Worm (Caenorhabditis elegans) whole organism, L4 larva: ENCODE measurements around the gene F57F5.3.
"Not testable (repeated sequence)": the region's sequence is repeated elsewhere in the genome, so short reads cannot be mapped to it uniquely, and the experiment has no call there.

ENCODE experiments used
- F26F4.8 ChIP-seq: fragments of 200-800 bp; sonication (Bioruptor generic); conservative IDR thresholded peaks from 2 replicates; pipeline ENCODE4 v1.3.6; 2022; ENCODE audit warnings: missing genetic modification characterization, missing compliant biosample characterization
- F37D6.2 ChIP-seq: sonication (generic microtip); optimal IDR thresholded peaks from 2 replicates; lab custom pipeline; 2016; ENCODE audit warnings: mild to moderate bottlenecking, missing genetic modification characterization, missing compliant biosample characterization
- F49E8.2 ChIP-seq: sonication (generic microtip); optimal IDR thresholded peaks from 2 replicates; lab custom pipeline; 2016; ENCODE audit warnings: missing compliant biosample characterization, mild to moderate bottlenecking, missing genetic modification characterization, borderline replicate concordance
- R02D3.7 ChIP-seq: fragments of 150-350 bp; sonication (generic microtip); optimal IDR thresholded peaks from 3 replicates; lab custom pipeline; 2014; ENCODE audit warnings: missing biosample characterization, missing genetic modification characterization
- T26A8.4 ChIP-seq: fragments of 200-800 bp; sonication (Bioruptor generic); IDR thresholded peaks from 2 replicates; pipeline ENCODE4 v1.3.6; 2022; ENCODE audit warnings: missing genetic modification characterization, missing compliant biosample characterization
- Y105C5A.15 ChIP-seq: fragments of 200-800 bp; sonication (Bioruptor generic); IDR thresholded peaks from 2 replicates; pipeline ENCODE4 v1.3.6; 2022; ENCODE audit warnings: missing genetic modification characterization, missing compliant biosample characterization
- Y48G9A.11 ChIP-seq: fragments of 200-800 bp; sonication (Bioruptor generic); IDR thresholded peaks from 2 replicates; pipeline ENCODE4 v1.3.6; 2022; ENCODE audit warnings: missing genetic modification reagents, missing genetic modification characterization, missing compliant biosample characterization
- Y5F2A.4 ChIP-seq: fragments of 200-800 bp; sonication (Bioruptor generic); optimal IDR thresholded peaks from 2 replicates; lab custom pipeline; 2018; ENCODE audit warnings: mild to moderate bottlenecking, missing genetic modification characterization, missing compliant biosample characterization
- Y75B8A.6 ChIP-seq: fragments of 200-800 bp; sonication (Bioruptor generic); IDR thresholded peaks from 2 replicates; pipeline ENCODE4 v1.3.6; 2022; ENCODE audit warnings: missing genetic modification reagents, missing genetic modification characterization, missing compliant biosample characterization
- aha-1 ChIP-seq: fragments of 150-350 bp; peaks from one replicate; lab custom pipeline; 2014; ENCODE audit warnings: missing biosample characterization, missing genetic modification characterization
- ama-1 ChIP-seq: fragments of 150-350 bp; optimal IDR thresholded peaks from 2 replicates; lab custom pipeline; 2014; ENCODE audit warnings: inconsistent platforms, mixed read lengths
- arid-1 ChIP-seq: fragments of 200-800 bp; sonication (Bioruptor generic); conservative IDR thresholded peaks from 2 replicates; pipeline ENCODE4 v1.3.6; 2022; ENCODE audit warnings: missing genetic modification reagents, missing genetic modification characterization, missing compliant biosample characterization
- ceh-44 ChIP-seq: fragments of 200-800 bp; sonication (Bioruptor generic); IDR thresholded peaks from 2 replicates; pipeline ENCODE4 v1.3.6; 2022; ENCODE audit warnings: missing genetic modification reagents, missing genetic modification characterization, missing compliant biosample characterization
- ctbp-1 ChIP-seq: fragments of 200-800 bp; sonication (Bioruptor generic); IDR thresholded peaks from 2 replicates; pipeline ENCODE4 v1.3.6; 2022; ENCODE audit warnings: missing genetic modification reagents, missing genetic modification characterization, missing compliant biosample characterization
- daf-12 ChIP-seq: fragments of 150-350 bp; optimal IDR thresholded peaks from 2 replicates; lab custom pipeline; 2014; ENCODE audit warnings: missing biosample characterization, missing genetic modification reagents, missing genetic modification characterization
- daf-16 ChIP-seq, 3 experiments: sonication (generic microtip); optimal IDR thresholded peaks; 2 replicates each; lab custom pipeline; 2016 to 2017; ENCODE audit warnings: missing genetic modification characterization in 3 of 3, missing genetic modification reagents in 3 of 3, mild to moderate bottlenecking in 2 of 3, missing compliant biosample characterization in 2 of 3, missing biosample characterization in 1 of 3, moderate library complexity in 1 of 3
- daf-8 ChIP-seq: fragments of 200-800 bp; sonication (Bioruptor generic); IDR thresholded peaks from 2 replicates; pipeline ENCODE4 v1.3.6; 2022; ENCODE audit warnings: missing genetic modification characterization, missing compliant biosample characterization
- dmd-6 ChIP-seq: fragments of 200-800 bp; sonication (Bioruptor generic); IDR thresholded peaks from 2 replicates; pipeline ENCODE4 v1.3.6; 2022; ENCODE audit warnings: missing genetic modification reagents, missing genetic modification characterization, missing compliant biosample characterization
- dpl-1 ChIP-seq: fragments of 150-350 bp; optimal IDR thresholded peaks from 2 replicates; lab custom pipeline; 2014; ENCODE audit warnings: missing biosample characterization, missing genetic modification reagents, missing genetic modification characterization
- dve-1 ChIP-seq: sonication (generic microtip); optimal IDR thresholded peaks from 2 replicates; lab custom pipeline; 2017; ENCODE audit warnings: antibody characterized with exemption, mild to moderate bottlenecking, missing genetic modification characterization, missing compliant biosample characterization; ENCODE audit not compliant: insufficient read depth
- hmg-1.1 ChIP-seq: fragments of 200-800 bp; sonication (Bioruptor generic); IDR thresholded peaks from 2 replicates; pipeline ENCODE4 v1.3.6; 2022; ENCODE audit warnings: missing genetic modification reagents, missing genetic modification characterization, missing compliant biosample characterization
- lin-1 ChIP-seq: fragments of 200-800 bp; sonication (Bioruptor generic); IDR thresholded peaks from 2 replicates; pipeline ENCODE4 v1.3.6; 2022; ENCODE audit warnings: missing genetic modification reagents, missing genetic modification characterization, missing compliant biosample characterization
- lin-13 ChIP-seq: fragments of 150-350 bp; optimal IDR thresholded peaks from 2 replicates; lab custom pipeline; 2014; ENCODE audit warnings: missing biosample characterization, missing genetic modification reagents, missing genetic modification characterization
- lin-15B ChIP-seq: fragments of 150-350 bp; sonication (generic microtip); optimal IDR thresholded peaks from 3 replicates; lab custom pipeline; 2014; ENCODE audit warnings: missing biosample characterization, missing genetic modification characterization
- lin-38 ChIP-seq: fragments of 200-800 bp; sonication (Bioruptor generic); IDR thresholded peaks from 2 replicates; pipeline ENCODE4 v1.3.6; 2022; ENCODE audit warnings: missing genetic modification reagents, missing genetic modification characterization, missing compliant biosample characterization
- lin-39 ChIP-seq: fragments of 150-350 bp; optimal IDR thresholded peaks from 2 replicates; lab custom pipeline; 2014; ENCODE audit warnings: missing biosample characterization, missing genetic modification reagents, missing genetic modification characterization
- mxl-2 ChIP-seq: fragments of 200-800 bp; sonication (Bioruptor generic); conservative IDR thresholded peaks from 2 replicates; pipeline ENCODE4 v1.3.6; 2022; ENCODE audit warnings: missing genetic modification reagents, missing genetic modification characterization, missing compliant biosample characterization
- mxl-3 ChIP-seq: fragments of 200-800 bp; sonication (Bioruptor generic); optimal IDR thresholded peaks from 2 replicates; lab custom pipeline; 2018; ENCODE audit warnings: mild to moderate bottlenecking, missing genetic modification characterization, missing compliant biosample characterization
- nhr-11 ChIP-seq: fragments of 150-350 bp; optimal IDR thresholded peaks from 2 replicates; lab custom pipeline; 2014; ENCODE audit warnings: missing biosample characterization, missing genetic modification characterization
- nhr-28 ChIP-seq: fragments of 150-350 bp; optimal IDR thresholded peaks from 2 replicates; lab custom pipeline; 2014; ENCODE audit warnings: missing biosample characterization, missing genetic modification characterization
- nhr-42 ChIP-seq: fragments of 200-800 bp; sonication (Bioruptor generic); IDR thresholded peaks from 2 replicates; pipeline ENCODE4 v1.3.6; 2022; ENCODE audit warnings: missing genetic modification characterization, missing compliant biosample characterization
- nhr-6 ChIP-seq: fragments of 150-350 bp; optimal IDR thresholded peaks from 2 replicates; lab custom pipeline; 2014; ENCODE audit warnings: missing biosample characterization, missing genetic modification characterization
- nhr-77 ChIP-seq: fragments of 150-350 bp; optimal IDR thresholded peaks from 2 replicates; lab custom pipeline; 2014; ENCODE audit warnings: missing biosample characterization, missing genetic modification characterization
- pha-4 ChIP-seq, 2 experiments: fragments of 150-350 bp in 1 of 2; fragments of 200-800 bp in 1 of 2; sonication (Bioruptor generic) in 1 of 2; IDR thresholded peaks in 1 of 2; optimal IDR thresholded peaks in 1 of 2; 2 replicates each; pipeline versions ENCODE4 v1.3.6 to Lab custom; 2014 to 2022; ENCODE audit warnings: missing genetic modification characterization in 2 of 2, missing genetic modification reagents in 2 of 2, missing biosample characterization in 1 of 2, missing compliant biosample characterization in 1 of 2
- php-3 ChIP-seq: fragments of 200-800 bp; sonication (Bioruptor generic); IDR thresholded peaks from 2 replicates; pipeline ENCODE4 v1.3.6; 2022; ENCODE audit warnings: missing genetic modification reagents, missing genetic modification characterization, missing compliant biosample characterization
- pqm-1 ChIP-seq: sonication (generic microtip); optimal IDR thresholded peaks from 2 replicates; lab custom pipeline; 2017; ENCODE audit warnings: missing biosample characterization, missing genetic modification characterization
- sdz-12 ChIP-seq: fragments of 200-800 bp; sonication (Bioruptor generic); optimal IDR thresholded peaks from 2 replicates; lab custom pipeline; 2018; ENCODE audit warnings: mild to moderate bottlenecking, missing genetic modification characterization, missing compliant biosample characterization
- set-16 ChIP-seq: fragments of 200-800 bp; sonication (Bioruptor generic); IDR thresholded peaks from 2 replicates; pipeline ENCODE4 v1.3.6; 2022; ENCODE audit warnings: missing genetic modification reagents, missing genetic modification characterization, missing compliant biosample characterization
- snpc-4 ChIP-seq: fragments of 150-350 bp; optimal IDR thresholded peaks from 2 replicates; lab custom pipeline; 2014; ENCODE audit warnings: missing biosample characterization, missing genetic modification characterization
- spr-1 ChIP-seq: sonication (generic microtip); optimal IDR thresholded peaks from 2 replicates; lab custom pipeline; 2016; ENCODE audit warnings: mild to moderate bottlenecking, missing genetic modification characterization, missing compliant biosample characterization
- unc-130 ChIP-seq: sonication (generic microtip); optimal IDR thresholded peaks from 2 replicates; lab custom pipeline; 2016; ENCODE audit warnings: missing genetic modification reagents, missing genetic modification characterization, missing compliant biosample characterization
- unc-39 ChIP-seq: sonication (generic microtip); optimal IDR thresholded peaks from 2 replicates; lab custom pipeline; 2017; ENCODE audit warnings: missing biosample characterization, missing genetic modification characterization
- unc-62 ChIP-seq, 3 experiments: fragments of 150-350 bp in 1 of 3; sonication (generic microtip); optimal IDR thresholded peaks in 2 of 3; peaks in 1 of 3; 1 replicate in 1 of 3; 2 replicates in 2 of 3; lab custom pipeline; 2014 to 2017; ENCODE audit warnings: missing biosample characterization in 3 of 3, missing genetic modification characterization in 3 of 3, missing genetic modification reagents in 3 of 3, missing genotype in 1 of 3
- vab-7 ChIP-seq: fragments of 200-800 bp; sonication (Bioruptor generic); IDR thresholded peaks from 2 replicates; pipeline ENCODE4 v1.3.6; 2022; ENCODE audit warnings: missing genetic modification reagents, missing genetic modification characterization, missing compliant biosample characterization
- zag-1 ChIP-seq: fragments of 150-350 bp; optimal IDR thresholded peaks from 2 replicates; lab custom pipeline; 2014; ENCODE audit warnings: missing biosample characterization, missing genetic modification characterization
- zfp-3 ChIP-seq: fragments of 200-800 bp; sonication (Bioruptor generic); conservative IDR thresholded peaks from 2 replicates; pipeline ENCODE4 v1.3.6; 2022; ENCODE audit warnings: missing genetic modification reagents, missing genetic modification characterization, missing compliant biosample characterization
- ztf-7 ChIP-seq: fragments of 150-350 bp; optimal IDR thresholded peaks from 2 replicates; lab custom pipeline; 2014; ENCODE audit warnings: missing biosample characterization, missing genetic modification characterization

The F57F5.3 gene

ce11 chrV:12020940-12021339 lies 14.5 kb upstream of the F57F5.3 start:
- TF ChIP-seq set-16 (GFP tag; lab: Robert Waterston, UW) (no peak), F26F4.8 (GFP tag; lab: Robert Waterston, UW) (no peak), Y48G9A.11 (no peak), nhr-28 (peak; percentile 67), daf-16 (GFP tag; optimal IDR thresholded peaks at IDR 0.05; lab: Kevin White, UChicago) (no peak), daf-16 (tag; optimal IDR thresholded peaks at IDR 0.05; lab: Kevin White, UChicago) (peak; percentile 51), nhr-11 (tag; lab: Kevin White, UChicago) (no peak), Y5F2A.4 (GFP tag; lab: Kevin White, UChicago) (no peak), zag-1 (tag; lab: Kevin White, UChicago) (no peak), unc-130 (GFP tag; lab: Kevin White, UChicago) (no peak), ctbp-1 (GFP tag; lab: Robert Waterston, UW) (no peak), ztf-7 (no peak), pqm-1 (tag; lab: Kevin White, UChicago) (peak; percentile 69), lin-13 (GFP tag; lab: Kevin White, UChicago) (no peak), Y75B8A.6 (GFP tag; lab: Robert Waterston, UW) (no peak), spr-1 (tag; lab: Kevin White, UChicago) (no peak), lin-39 (tag; lab: Kevin White, UChicago) (no peak), pha-4 (GFP tag; IDR thresholded peaks at IDR 0.05; lab: Robert Waterston, UW) (no peak), pha-4 (tag; optimal IDR thresholded peaks at IDR 0.05; lab: Kevin White, UChicago) (no peak), ama-1 (lab: Kevin White, UChicago) (no peak), nhr-42 (GFP tag; lab: Robert Waterston, UW) (no peak), mxl-2 (GFP tag; lab: Robert Waterston, UW) (no peak), F37D6.2 (tag; lab: Kevin White, UChicago) (no peak), daf-8 (GFP tag; lab: Robert Waterston, UW) (no peak), nhr-6 (peak; percentile 29), dve-1 (tag; lab: Kevin White, UChicago) (peak; percentile 42), ceh-44 (GFP tag; lab: Robert Waterston, UW) (no peak), snpc-4 (tag; lab: Kevin White, UChicago) (no peak), arid-1 (no peak), hmg-1.1 (GFP tag; lab: Robert Waterston, UW) (no peak), F49E8.2 (tag; lab: Kevin White, UChicago) (no peak), aha-1 (tag; lab: Kevin White, UChicago) (no peak), unc-39 (tag; lab: Kevin White, UChicago) (no peak), R02D3.7 (tag; lab: Kevin White, UChicago) (no peak), vab-7 (GFP tag; lab: Robert Waterston, UW) (no peak), lin-15B (tag; lab: Kevin White, UChicago) (no peak)

DNA sequence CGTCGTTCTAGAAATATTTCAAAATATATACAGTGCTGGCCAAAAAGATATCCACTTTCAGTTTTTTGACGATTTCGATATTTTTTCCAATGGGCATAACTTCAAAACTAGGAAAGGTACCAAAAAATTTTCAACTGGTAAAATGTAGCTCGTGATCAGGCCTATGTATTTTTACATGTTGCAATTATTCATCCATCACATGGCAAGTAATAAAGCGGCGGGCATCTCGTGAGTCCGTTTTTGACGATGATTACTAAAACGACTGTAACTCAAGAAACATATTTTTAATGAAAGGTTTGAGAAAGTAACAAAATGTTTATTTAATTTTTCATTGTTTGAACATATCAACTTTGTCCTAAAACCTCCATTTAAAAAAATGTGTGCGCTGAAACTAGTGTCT lies 13.6 kb upstream of the F57F5.3 start, which contains the start of gene F10C2.3:
F10C2.3 (plus strand) TSS at position 301 of the 400 bp plus-strand sequence.
- TF ChIP-seq sdz-12 (GFP tag; lab: Kevin White, UChicago); aha-1 (tag; lab: Kevin White, UChicago); pqm-1 (tag; lab: Kevin White, UChicago): not testable (repeated sequence)

DNA sequence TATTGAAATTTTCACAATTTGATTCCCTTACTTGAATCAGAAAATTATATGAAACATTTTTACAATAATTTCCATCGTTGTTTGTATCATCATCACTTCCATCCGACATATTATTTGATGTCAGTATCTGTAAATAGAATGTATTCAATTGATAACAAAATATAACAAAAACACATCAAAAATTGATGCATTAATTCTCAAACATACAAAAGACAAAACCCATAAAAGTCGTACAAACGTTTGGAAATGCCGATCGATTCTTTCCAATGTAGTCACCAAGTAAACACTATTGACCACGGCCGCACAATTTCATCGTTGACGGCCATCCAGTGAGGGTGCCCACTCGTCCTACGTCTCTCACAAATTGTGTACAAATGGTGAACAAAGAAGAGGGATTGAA lies 6.9 kb upstream of the F57F5.3 start, which contains the start of gene add-2:
add-2 (minus strand) TSS at position 109 of the 400 bp plus-strand sequence.
- TF ChIP-seq php-3 (GFP tag; lab: Robert Waterston, UW) (peak; percentile 81), Y48G9A.11 (no peak), daf-16 (GFP tag; optimal IDR thresholded peaks at IDR 0.05; lab: Kevin White, UChicago) (no peak), daf-16 (tag; optimal IDR thresholded peaks at IDR 0.05; lab: Kevin White, UChicago) (peak; percentile 87), zfp-3 (GFP tag; lab: Robert Waterston, UW) (no peak), pqm-1 (tag; lab: Kevin White, UChicago) (peak; percentile 14), lin-39 (tag; lab: Kevin White, UChicago) (no peak), lin-38 (GFP tag; lab: Robert Waterston, UW) (no peak), mxl-3 (no peak), nhr-6 (no peak), Y105C5A.15 (GFP tag; lab: Robert Waterston, UW) (no peak), dve-1 (tag; lab: Kevin White, UChicago) (peak; percentile 43), lin-1 (GFP tag; lab: Robert Waterston, UW) (no peak), unc-62 (GFP tag; optimal IDR thresholded peaks at IDR 0.05 in 1 of 2; lab: Kevin White, UChicago) (peak in 1 of 2 experiments; percentile 6), unc-62 (tag; optimal IDR thresholded peaks at IDR 0.05; lab: Kevin White, UChicago) (no peak), daf-12 (tag; lab: Kevin White, UChicago) (no peak), nhr-77 (tag; lab: Kevin White, UChicago) (peak; percentile 31), dpl-1 (GFP tag; lab: Kevin White, UChicago) (no peak), T26A8.4 (GFP tag; lab: Robert Waterston, UW) (no peak), dmd-6 (GFP tag; lab: Robert Waterston, UW) (peak; percentile 34; the same call in 1 of the 2 replicates), vab-7 (GFP tag; lab: Robert Waterston, UW) (no peak)
